Fruit fly (Drosophila melanogaster): ENCODE data around the gene Vha14-2.

dm6 chr3R:6106711-6107110, 15.7 kb upstream of the Vha14-2 start:
- TF ChIP-seq psq (optimal IDR thresholded peaks at IDR 0.05) (no peak), Sin3A (optimal IDR thresholded peaks at IDR 0.05) (no peak), Myc (optimal IDR thresholded peaks at IDR 0.05) (no peak), h (optimal IDR thresholded peaks at IDR 0.05) (no peak)
